Fruit fly (Drosophila melanogaster): Measurements from ENCODE around the gene spas.

DNA sequence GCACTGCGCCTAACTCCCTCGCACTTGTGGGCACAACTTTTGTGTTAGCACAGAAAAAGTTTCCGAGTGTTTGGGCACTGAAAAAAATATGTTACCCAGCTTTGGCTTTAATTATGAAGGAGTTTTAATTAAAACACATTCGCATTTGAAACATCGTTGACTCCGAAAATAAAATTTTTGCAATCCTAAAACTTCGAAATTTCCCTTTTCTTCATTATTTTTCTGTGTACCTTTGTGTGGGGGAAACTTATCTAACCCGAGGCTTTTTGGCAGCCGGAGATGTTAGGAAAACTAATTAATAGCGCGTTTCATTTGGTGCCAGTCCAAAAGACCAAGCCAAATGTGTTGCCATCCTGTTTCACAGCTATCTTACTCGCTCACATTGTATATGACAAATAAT lies 53.6 kb downstream of the spas start:
- no peak for TF ChIP-seq pan (optimal IDR thresholded peaks at IDR 0.05)
- TF ChIP-seq Myc (optimal IDR thresholded peaks at IDR 0.05): no peak
- no peak for TF ChIP-seq woc (GFP tag; optimal IDR thresholded peaks at IDR 0.05)
- TF ChIP-seq h (GFP tag; optimal IDR thresholded peaks at IDR 0.05): no peak
- TF ChIP-seq lola (GFP tag; optimal IDR thresholded peaks at IDR 0.05): no peak
- no peak for TF ChIP-seq br (GFP tag; optimal IDR thresholded peaks at IDR 0.05)
- TF ChIP-seq Dfd (GFP tag; optimal IDR thresholded peaks at IDR 0.05): no peak
- no peak for TF ChIP-seq Abd-B (GFP tag; optimal IDR thresholded peaks at IDR 0.05)
- no peak for TF ChIP-seq dmrt93B (GFP tag; optimal IDR thresholded peaks at IDR 0.05)
- no peak for TF ChIP-seq psq (GFP tag; optimal IDR thresholded peaks at IDR 0.05)
- TF ChIP-seq GATAd (GFP tag; optimal IDR thresholded peaks at IDR 0.05): no peak

Data from whole organism, wandering third instar larva.